Worm (Caenorhabditis elegans) whole organism, late embryonic: ENCODE results near the gene tomm-20.

Experiments used
- ceh-31 ChIP-seq: sonication (generic microtip); optimal IDR thresholded peaks from 2 replicates; lab custom pipeline; 2016; ENCODE audit warnings: missing genetic modification characterization, missing compliant biosample characterization
- che-1 ChIP-seq: sonication (generic microtip); optimal IDR thresholded peaks from 2 replicates; lab custom pipeline; 2016; ENCODE audit warnings: mild to moderate bottlenecking, missing genetic modification characterization, missing compliant biosample characterization
- elt-4 ChIP-seq: sonication (generic microtip); optimal IDR thresholded peaks from 2 replicates; lab custom pipeline; 2016; ENCODE audit warnings: missing genetic modification characterization, missing compliant biosample characterization
- ets-4 ChIP-seq: sonication (generic microtip); optimal IDR thresholded peaks from 2 replicates; lab custom pipeline; 2016; ENCODE audit warnings: missing genetic modification characterization, missing compliant biosample characterization
- fkh-10 ChIP-seq: fragments of 150-350 bp; optimal IDR thresholded peaks from 2 replicates; lab custom pipeline; 2014; ENCODE audit warnings: missing biosample characterization, missing genetic modification reagents, missing genetic modification characterization
- hlh-30 ChIP-seq: sonication (generic microtip); optimal IDR thresholded peaks from 2 replicates; lab custom pipeline; 2017; ENCODE audit warnings: antibody characterized with exemption, missing genetic modification characterization, missing compliant biosample characterization; ENCODE audit not compliant: insufficient read depth
- lin-11 ChIP-seq: fragments of 200-800 bp; sonication (Bioruptor generic); optimal IDR thresholded peaks from 2 replicates; lab custom pipeline; 2018; ENCODE audit warnings: mild to moderate bottlenecking, missing genetic modification characterization, missing compliant biosample characterization
- pqm-1 ChIP-seq: sonication (generic microtip); optimal IDR thresholded peaks from 2 replicates; lab custom pipeline; 2016; ENCODE audit warnings: missing genetic modification characterization, missing compliant biosample characterization
- pros-1 ChIP-seq: fragments of 150-350 bp; optimal IDR thresholded peaks from 2 replicates; lab custom pipeline; 2014; ENCODE audit warnings: missing biosample characterization, missing genetic modification reagents, missing genetic modification characterization
- sox-4 ChIP-seq: sonication (generic microtip); optimal IDR thresholded peaks from 2 replicates; lab custom pipeline; 2017; ENCODE audit warnings: mild to moderate bottlenecking, missing genetic modification characterization, inconsistent platforms, missing compliant biosample characterization
- unc-3 ChIP-seq, 2 experiments: fragments of 200-800 bp in 1 of 2; sonication (Bioruptor generic) in 1 of 2; sonication (generic microtip) in 1 of 2; conservative IDR thresholded peaks in 1 of 2; optimal IDR thresholded peaks in 1 of 2; 2 replicates each; pipeline versions ENCODE4 v1.3.6 to Lab custom; 2016 to 2022; ENCODE audit warnings: missing compliant biosample characterization in 2 of 2, missing genetic modification characterization in 2 of 2, missing genetic modification reagents in 1 of 2
- unc-55 ChIP-seq: sonication (generic microtip); optimal IDR thresholded peaks from 2 replicates; lab custom pipeline; 2017; ENCODE audit warnings: missing biosample characterization, missing genetic modification reagents, missing genetic modification characterization
- zip-5 ChIP-seq: sonication (generic microtip); optimal IDR thresholded peaks from 2 replicates; lab custom pipeline; 2016; ENCODE audit warnings: missing genetic modification characterization, missing compliant biosample characterization

DNA sequence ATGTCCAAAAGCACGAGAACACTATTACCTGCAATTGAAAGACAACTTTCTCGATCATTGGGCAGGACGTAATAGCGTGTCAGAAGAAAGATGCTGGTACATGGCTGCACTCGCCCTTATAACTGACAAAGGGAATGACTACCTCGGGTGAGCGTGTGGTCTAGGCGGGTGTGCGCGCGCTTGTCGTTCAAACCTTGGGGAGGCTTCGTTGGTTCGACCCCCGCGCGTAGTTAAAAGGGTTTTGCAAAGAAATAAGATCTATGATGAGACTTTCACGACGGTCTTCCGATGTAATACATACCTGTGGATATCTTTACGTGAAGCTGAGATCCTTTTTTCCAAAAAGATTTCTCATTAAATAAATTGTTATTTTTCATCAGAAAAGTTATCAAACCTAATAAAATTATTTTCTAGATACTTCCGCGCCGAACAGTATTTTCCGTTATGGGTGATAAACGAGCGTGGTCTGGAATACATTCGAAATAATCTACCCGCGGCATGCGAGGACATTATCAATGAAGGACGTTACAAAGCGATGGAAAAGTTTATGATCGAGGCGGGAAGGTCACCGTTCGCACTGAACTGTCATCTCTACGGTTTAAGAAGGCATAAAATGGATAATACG is 39.7 kb downstream of the tomm-20 start:
- peak; percentile 97 for TF ChIP-seq fkh-10 (GFP tag; lab: Kevin White, UChicago)
- TF ChIP-seq che-1, result peak; percentile 99
- peak; percentile 99 for TF ChIP-seq pqm-1 (tag; lab: Kevin White, UChicago)
- peak; percentile 98 for TF ChIP-seq ets-4 (tag; lab: Kevin White, UChicago)
- peak; percentile 99 for TF ChIP-seq elt-4 (tag; lab: Kevin White, UChicago)
- TF ChIP-seq unc-3 (GFP tag; conservative IDR thresholded peaks at IDR 0.05; lab: Robert Waterston, UW), result peak; percentile 100
- peak; percentile 100 for TF ChIP-seq unc-3 (tag; optimal IDR thresholded peaks at IDR 0.05; lab: Kevin White, UChicago)
- TF ChIP-seq hlh-30 (tag; lab: Kevin White, UChicago), result peak; percentile 92
- TF ChIP-seq pros-1 (tag; lab: Kevin White, UChicago), result peak; percentile 99
- TF ChIP-seq unc-55, result peak; percentile 30
- TF ChIP-seq ceh-31, result peak; percentile 98
- peak; percentile 98 for TF ChIP-seq lin-11 (tag; lab: Kevin White, UChicago)
- peak; percentile 98 for TF ChIP-seq zip-5 (tag; lab: Kevin White, UChicago)
- TF ChIP-seq sox-4, result peak; percentile 100
